Worm (Caenorhabditis elegans): ENCODE data around the gene F11D11.22.

- TF ChIP-seq F37B4.10 (GFP tag; IDR thresholded peaks at IDR 0.05) (no peak), attf-3 (GFP tag; conservative IDR thresholded peaks at IDR 0.05) (no peak)
These were observed 13.4 kb upstream of the F11D11.22 start, which contains the start of gene clec-252 for ce11 chrV:18748726-18749125.

All from whole organism, young adult.